Worm (Caenorhabditis elegans): Measurements from ENCODE around the gene F45G2.7.

F45G2.7 gene

ce11 chrIII:13465918-13466592 lies 31.8 kb upstream of the F45G2.7 start, which contains the start of gene cdk-5 (continued):
- TF ChIP-seq mep-1 (tag; optimal IDR thresholded peaks at IDR 0.05) = peak; percentile 88
- TF ChIP-seq ztf-11 (tag; optimal IDR thresholded peaks at IDR 0.05) = no peak
- 0 out of 2 replicates have a peak, but pooled peaks have one; percentile 58 for TF ChIP-seq zfp-3 (GFP tag; conservative IDR thresholded peaks at IDR 0.05)
- TF ChIP-seq T26A8.4 (GFP tag; IDR thresholded peaks at IDR 0.05) = peak; percentile 85
- TF ChIP-seq ceh-28 (tag; optimal IDR thresholded peaks at IDR 0.05) = peak; percentile 51
- TF ChIP-seq ama-1 (optimal IDR thresholded peaks at IDR 0.05) = no peak
- no peak for TF ChIP-seq sdz-12 (GFP tag; optimal IDR thresholded peaks at IDR 0.05)
- no peak for TF ChIP-seq F44E2.7 (GFP tag; IDR thresholded peaks at IDR 0.05)
- TF ChIP-seq snpc-1.2 (GFP tag; IDR thresholded peaks at IDR 0.05) = no peak
- TF ChIP-seq aha-1 (tag) = peak; percentile 95
- TF ChIP-seq zfp-2 (tag; optimal IDR thresholded peaks at IDR 0.05) = peak; percentile 86
- peak; percentile 59 for TF ChIP-seq nhr-48 (tag; optimal IDR thresholded peaks at IDR 0.05)
- TF ChIP-seq F49E8.2 (tag; optimal IDR thresholded peaks at IDR 0.05; ENCODE audit: borderline replicate concordance) = no peak
- no peak for TF ChIP-seq saeg-2 (GFP tag; IDR thresholded peaks at IDR 0.05)
- TF ChIP-seq ztf-7 (tag; optimal IDR thresholded peaks at IDR 0.05) = peak; percentile 90
- TF ChIP-seq nhr-11 (tag; optimal IDR thresholded peaks at IDR 0.05) = peak; percentile 79
- TF ChIP-seq tra-1 (GFP tag; IDR thresholded peaks at IDR 0.05) = no peak
- no peak for TF ChIP-seq set-16 (GFP tag; IDR thresholded peaks at IDR 0.05)
- peak; percentile 50; the same call in 1 of the 2 replicates for TF ChIP-seq lin-29 (GFP tag; IDR thresholded peaks at IDR 0.05)
- no peak for TF ChIP-seq nhr-10 (tag; optimal IDR thresholded peaks at IDR 0.05)
- TF ChIP-seq duxl-1 (tag; optimal IDR thresholded peaks at IDR 0.05; ENCODE audit: poor library complexity) = peak; percentile 66
- peak; percentile 47 for TF ChIP-seq nhr-28 (tag; optimal IDR thresholded peaks at IDR 0.05)
- TF ChIP-seq nhr-111 (GFP tag; optimal IDR thresholded peaks at IDR 0.05) = no peak
- peak; percentile 51 for TF ChIP-seq spr-1 (tag; optimal IDR thresholded peaks at IDR 0.05)
- no peak for TF ChIP-seq unc-39 (tag; optimal IDR thresholded peaks at IDR 0.05)
- TF ChIP-seq hif-1 (tag; optimal IDR thresholded peaks at IDR 0.05) = peak in 1 of 2 experiments; percentile 52
- no peak for TF ChIP-seq egl-27 (tag; optimal IDR thresholded peaks at IDR 0.05)
- TF ChIP-seq tag-97 (GFP tag; IDR thresholded peaks at IDR 0.05) = no peak
- no peak for TF ChIP-seq nhr-42 (GFP tag; IDR thresholded peaks at IDR 0.05)
- TF ChIP-seq skn-1 (tag; optimal IDR thresholded peaks at IDR 0.05) = no peak
- peak in 1 of 2 experiments; percentile 13 for TF ChIP-seq mdl-1 (tag; optimal IDR thresholded peaks at IDR 0.05)
- TF ChIP-seq R02D3.7 (tag; optimal IDR thresholded peaks at IDR 0.05) = no peak
- TF ChIP-seq arid-1 (GFP tag; conservative IDR thresholded peaks at IDR 0.05) = 0 out of 2 replicates have a peak, but pooled peaks have one; percentile 39
- peak; percentile 86 for TF ChIP-seq hlh-30 (tag; optimal IDR thresholded peaks at IDR 0.05; ENCODE audit: insufficient read depth)
- no peak for TF ChIP-seq zip-2 (tag; optimal IDR thresholded peaks at IDR 0.05)
- TF ChIP-seq D1046.2 (GFP tag; IDR thresholded peaks at IDR 0.05) = no peak; the same call in 1 of the 2 replicates
- TF ChIP-seq ceh-62 (tag; optimal IDR thresholded peaks at IDR 0.05) = no peak
- TF ChIP-seq spr-3 (GFP tag; optimal IDR thresholded peaks at IDR 0.05) = no peak
- TF ChIP-seq jun-1 (tag; optimal IDR thresholded peaks at IDR 0.05) = peak; percentile 39
- TF ChIP-seq ceh-32 (tag; optimal IDR thresholded peaks at IDR 0.05; ENCODE audit: poor library complexity) = peak; percentile 1
- peak in 1 of 2 experiments; percentile 51 for TF ChIP-seq daf-16 (GFP tag; optimal IDR thresholded peaks at IDR 0.05)
- peak; percentile 13 for TF ChIP-seq daf-16 (tag; optimal IDR thresholded peaks at IDR 0.05)
- peak; percentile 48 to 97 for TF ChIP-seq lsy-2 (tag; optimal IDR thresholded peaks at IDR 0.05)
- peak; percentile 73; the same call in 1 of the 2 replicates for TF ChIP-seq pha-4 (GFP tag; IDR thresholded peaks at IDR 0.05)
- TF ChIP-seq pha-4 (tag; optimal IDR thresholded peaks at IDR 0.05) = peak; percentile 28
- TF ChIP-seq F37D6.2 (tag; optimal IDR thresholded peaks at IDR 0.05) = peak; percentile 53
- 0 out of 2 replicates have a peak, but pooled peaks have one; percentile 6 for TF ChIP-seq lin-1 (GFP tag; IDR thresholded peaks at IDR 0.05)

Data from whole organism, L4 larva.